Fruit fly (Drosophila melanogaster) whole organism, embryonic: ENCODE results near the gene CG7739.
A peak's percentile ranks its signal among the peaks of the same experiment; 100 is the strongest.

ENCODE experiments used
- Ada2b ChIP-seq: fragments of 200-800 bp; sonication (Bioruptor generic); IDR thresholded peaks from 2 replicates; pipeline ENCODE4 v1.3.6; 2022; ENCODE audit warnings: missing biosample characterization, missing genetic modification characterization
- Awh ChIP-seq: fragments of 200-800 bp; sonication (Bioruptor generic); IDR thresholded peaks from 2 replicates; pipeline ENCODE4, ENCODE4 v1.3.6; 2022; ENCODE audit warnings: missing biosample characterization, missing genetic modification characterization
- Blimp-1 ChIP-seq: fragments of 200-800 bp; sonication (Bioruptor generic); optimal IDR thresholded peaks from 3 replicates; lab custom pipeline; 2018; ENCODE audit warnings: missing biosample characterization, missing genetic modification characterization, mild to moderate bottlenecking, moderate library complexity, missing genetic modification reagents
- Bteb2 ChIP-seq: fragments of 200-800 bp; sonication (Bioruptor generic); optimal IDR thresholded peaks from 2 replicates; lab custom pipeline; 2016; ENCODE audit warnings: missing biosample characterization, missing genetic modification characterization
- CG10274 ChIP-seq: fragments of 200-800 bp; sonication (Bioruptor generic); optimal IDR thresholded peaks from 3 replicates; lab custom pipeline; 2017; ENCODE audit warnings: missing biosample characterization, mild to moderate bottlenecking, missing genetic modification characterization
- CG11247 ChIP-seq: fragments of 200-800 bp; sonication (Bioruptor generic); IDR thresholded peaks from 2 replicates; pipeline ENCODE4 v1.3.6; 2022; ENCODE audit warnings: missing biosample characterization, missing genetic modification characterization
- CG11504 ChIP-seq: fragments of 200-800 bp; sonication (Bioruptor generic); optimal IDR thresholded peaks from 3 replicates; lab custom pipeline; 2019; ENCODE audit warnings: missing biosample characterization, mild to moderate bottlenecking, missing genetic modification characterization, moderate library complexity
- CG12155 ChIP-seq: fragments of 200-800 bp; sonication (Bioruptor generic); optimal IDR thresholded peaks from 3 replicates; lab custom pipeline; 2016; ENCODE audit warnings: missing biosample characterization, missing genetic modification characterization
- CG12942 ChIP-seq: fragments of 200-800 bp; sonication (Bioruptor generic); optimal IDR thresholded peaks from 3 replicates; lab custom pipeline; 2016; ENCODE audit warnings: missing biosample characterization, missing genetic modification characterization
- CG15269 ChIP-seq: fragments of 200-800 bp; sonication (Bioruptor generic); optimal IDR thresholded peaks from 2 replicates; lab custom pipeline; 2018; ENCODE audit warnings: missing biosample characterization, mild to moderate bottlenecking, missing genetic modification characterization, moderate library complexity
- CG17612 ChIP-seq: fragments of 200-800 bp; sonication (Bioruptor generic); IDR thresholded peaks from 2 replicates; pipeline ENCODE4 v1.3.6; 2022; ENCODE audit warnings: missing biosample characterization, missing genetic modification characterization
- CG2199 ChIP-seq: fragments of 200-800 bp; sonication (Bioruptor generic); IDR thresholded peaks from 3 replicates; pipeline ENCODE4 v1.3.6; 2022; ENCODE audit warnings: missing biosample characterization, missing genetic modification characterization
- CG2712 ChIP-seq: fragments of 200-800 bp; optimal IDR thresholded peaks from 3 replicates; lab custom pipeline; 2019; ENCODE audit warnings: missing biosample characterization, mild to moderate bottlenecking, missing genetic modification characterization, moderate library complexity
- CG3281 ChIP-seq: fragments of 200-800 bp; sonication (Bioruptor generic); optimal IDR thresholded peaks from 3 replicates; lab custom pipeline; 2017; ENCODE audit warnings: missing biosample characterization, mild to moderate bottlenecking, missing genetic modification characterization
- CG3995 ChIP-seq: fragments of 200-800 bp; sonication (Bioruptor generic); optimal IDR thresholded peaks from 3 replicates; lab custom pipeline; 2016; ENCODE audit warnings: missing biosample characterization, missing genetic modification characterization
- CG4404 ChIP-seq: fragments of 200-800 bp; sonication (Bioruptor generic); IDR thresholded peaks from 2 replicates; pipeline ENCODE4 v1.3.6; 2022; ENCODE audit warnings: missing biosample characterization, missing genetic modification characterization
- CG4707 ChIP-seq: fragments of 200-800 bp; sonication (Bioruptor generic); optimal IDR thresholded peaks from 2 replicates; lab custom pipeline; 2018; ENCODE audit warnings: missing biosample characterization, mild to moderate bottlenecking, missing genetic modification characterization, moderate library complexity
- CG6765 ChIP-seq: fragments of 200-800 bp; sonication (Bioruptor generic); optimal IDR thresholded peaks from 3 replicates; lab custom pipeline; 2017; ENCODE audit warnings: missing biosample characterization, mild to moderate bottlenecking, missing genetic modification characterization
- CG7372 ChIP-seq: fragments of 200-800 bp; sonication (Bioruptor generic); IDR thresholded peaks from 2 replicates; pipeline ENCODE4 v1.3.6; 2022; ENCODE audit warnings: missing biosample characterization, missing genetic modification characterization
- CG7987 ChIP-seq: fragments of 200-800 bp; sonication (Bioruptor generic); optimal IDR thresholded peaks from 2 replicates; lab custom pipeline; 2018; ENCODE audit warnings: missing biosample characterization, mild to moderate bottlenecking, missing genetic modification characterization, moderate library complexity
- CG8765 ChIP-seq: fragments of 200-800 bp; sonication (Bioruptor generic); IDR thresholded peaks from 2 replicates; pipeline ENCODE4 v1.3.6; 2022; ENCODE audit warnings: missing biosample characterization, missing genetic modification characterization
- CG9817 ChIP-seq: fragments of 200-800 bp; sonication (Bioruptor generic); optimal IDR thresholded peaks from 2 replicates; lab custom pipeline; 2018; ENCODE audit warnings: missing biosample characterization, mild to moderate bottlenecking, missing genetic modification characterization, moderate library complexity
- Camta ChIP-seq: fragments of 200-800 bp; sonication (Bioruptor generic); optimal IDR thresholded peaks from 2 replicates; lab custom pipeline; 2016; ENCODE audit warnings: missing biosample characterization, missing genetic modification characterization
- Ets65A ChIP-seq: fragments of 200-800 bp; sonication (Bioruptor generic); peaks from one replicate; lab custom pipeline; 2016; ENCODE audit warnings: missing biosample characterization, missing genetic modification characterization
- GATAe ChIP-seq: fragments of 200-800 bp; sonication (Bioruptor generic); conservative IDR thresholded peaks from 2 replicates; pipeline ENCODE4 v1.3.6; 2022; ENCODE audit warnings: missing biosample characterization, missing genetic modification characterization
- Gug ChIP-seq: fragments of 200-800 bp; sonication (Bioruptor generic); IDR thresholded peaks from 4 replicates; pipeline ENCODE4 v1.3.6; 2022; ENCODE audit warnings: missing biosample characterization, missing genetic modification characterization
- HLHmδ ChIP-seq: fragments of 200-800 bp; sonication (Bioruptor generic); optimal IDR thresholded peaks from 2 replicates; lab custom pipeline; 2018; ENCODE audit warnings: missing biosample characterization, mild to moderate bottlenecking, missing genetic modification characterization, moderate library complexity
- Hr78 ChIP-seq, 2 experiments: fragments of 200-800 bp in 1 of 2; fragments of >200 bp in 1 of 2; sonication (Bioruptor generic) in 1 of 2; optimal IDR thresholded peaks; 2 replicates each; lab custom pipeline; 2017 to 2019; ENCODE audit warnings: missing biosample characterization in 2 of 2, missing genetic modification characterization in 2 of 2, mild to moderate bottlenecking in 1 of 2, moderate library complexity in 1 of 2
- MBD-R2 ChIP-seq: fragments of 200-800 bp; sonication (Bioruptor generic); IDR thresholded peaks from 2 replicates; pipeline ENCODE4 v1.3.6; 2022; ENCODE audit warnings: missing biosample characterization, missing genetic modification characterization
- NFAT ChIP-seq: fragments of 200-800 bp; sonication (Bioruptor generic); IDR thresholded peaks from 2 replicates; pipeline ENCODE4 v1.3.6; 2022; ENCODE audit warnings: missing biosample characterization, missing genetic modification characterization
- Xbp1 ChIP-seq: fragments of 200-800 bp; sonication (Bioruptor generic); optimal IDR thresholded peaks from 3 replicates; lab custom pipeline; 2016; ENCODE audit warnings: missing biosample characterization, mild to moderate bottlenecking, missing genetic modification characterization
- bsh ChIP-seq, 2 experiments: fragments of 200-800 bp; sonication (Bioruptor generic); optimal IDR thresholded peaks; 2 replicates each; lab custom pipeline; 2017 to 2018; ENCODE audit warnings: mild to moderate bottlenecking in 2 of 2, missing biosample characterization in 2 of 2, missing genetic modification characterization in 2 of 2, moderate library complexity in 1 of 2
- chn ChIP-seq: fragments of 200-800 bp; sonication (Bioruptor generic); optimal IDR thresholded peaks from 2 replicates; lab custom pipeline; 2016; ENCODE audit warnings: missing biosample characterization, missing genetic modification characterization
- ci ChIP-seq: fragments of 200-800 bp; sonication (Bioruptor generic); IDR thresholded peaks from 3 replicates; pipeline ENCODE4 v1.3.6; 2022; ENCODE audit warnings: missing biosample characterization, missing genetic modification characterization
- dm ChIP-seq: fragments of 200-800 bp; sonication (Bioruptor generic); optimal IDR thresholded peaks from 3 replicates; lab custom pipeline; 2016; ENCODE audit warnings: missing biosample characterization, missing genetic modification characterization
- esg ChIP-seq: fragments of 200-800 bp; sonication (Bioruptor generic); conservative IDR thresholded peaks from 2 replicates; pipeline ENCODE4 v1.3.6; 2022; ENCODE audit warnings: missing biosample characterization, missing genetic modification characterization
- eve ChIP-seq, 2 experiments: fragments of >200 bp; optimal IDR thresholded peaks; 2 replicates each; lab custom pipeline; 2017; ENCODE audit warnings: missing biosample characterization in 2 of 2, missing genetic modification characterization in 2 of 2
- klu ChIP-seq: fragments of 200-800 bp; sonication (Bioruptor generic); IDR thresholded peaks from 2 replicates; pipeline ENCODE4 v1.3.6; 2022; ENCODE audit warnings: missing biosample characterization, missing genetic modification characterization
- lab ChIP-seq: fragments of 200-800 bp; sonication (Bioruptor generic); optimal IDR thresholded peaks from 3 replicates; lab custom pipeline; 2017; ENCODE audit warnings: missing biosample characterization, missing genetic modification characterization, mild to moderate bottlenecking, moderate library complexity, missing genetic modification reagents
- p53 ChIP-seq: fragments of 200-800 bp; sonication (Bioruptor generic); optimal IDR thresholded peaks from 2 replicates; lab custom pipeline; 2016; ENCODE audit warnings: missing biosample characterization, missing genetic modification characterization
- sens-2 ChIP-seq: fragments of 200-800 bp; sonication (Bioruptor generic); IDR thresholded peaks from 2 replicates; pipeline ENCODE4 v1.3.6; 2022; ENCODE audit warnings: missing biosample characterization, missing genetic modification characterization
- sim ChIP-seq: fragments of 200-800 bp; sonication (Bioruptor generic); IDR thresholded peaks from 2 replicates; pipeline ENCODE4 v1.3.6; 2022; ENCODE audit warnings: missing biosample characterization, missing genetic modification characterization
- slp2 ChIP-seq: fragments of 200-800 bp; sonication (Bioruptor generic); optimal IDR thresholded peaks from 2 replicates; lab custom pipeline; 2016; ENCODE audit warnings: missing biosample characterization, missing genetic modification characterization
- so ChIP-seq: fragments of 200-800 bp; sonication (Bioruptor generic); IDR thresholded peaks from 3 replicates; pipeline ENCODE4 v1.3.6; 2022; ENCODE audit warnings: missing biosample characterization, missing genetic modification characterization
- sob ChIP-seq: fragments of 200-800 bp; sonication (Bioruptor generic); IDR thresholded peaks from 2 replicates; pipeline ENCODE4 v1.3.6; 2022; ENCODE audit warnings: missing biosample characterization, missing genetic modification characterization
- tio ChIP-seq: fragments of 200-800 bp; sonication (Bioruptor generic); optimal IDR thresholded peaks from 2 replicates; lab custom pipeline; 2017; ENCODE audit warnings: missing biosample characterization, missing genetic modification characterization, inconsistent platforms
- tx ChIP-seq: fragments of 200-800 bp; sonication (Bioruptor generic); optimal IDR thresholded peaks from 2 replicates; lab custom pipeline; 2016; ENCODE audit warnings: missing biosample characterization, missing genetic modification characterization
- wor ChIP-seq: fragments of 200-800 bp; sonication (Bioruptor generic); IDR thresholded peaks from 2 replicates; pipeline ENCODE4 v1.3.6; 2022; ENCODE audit warnings: missing biosample characterization, missing genetic modification characterization
- zen ChIP-seq: fragments of 200-800 bp; sonication (Bioruptor generic); optimal IDR thresholded peaks from 3 replicates; lab custom pipeline; 2018; ENCODE audit warnings: missing biosample characterization, mild to moderate bottlenecking, missing genetic modification characterization, moderate library complexity

CG7739 gene

DNA sequence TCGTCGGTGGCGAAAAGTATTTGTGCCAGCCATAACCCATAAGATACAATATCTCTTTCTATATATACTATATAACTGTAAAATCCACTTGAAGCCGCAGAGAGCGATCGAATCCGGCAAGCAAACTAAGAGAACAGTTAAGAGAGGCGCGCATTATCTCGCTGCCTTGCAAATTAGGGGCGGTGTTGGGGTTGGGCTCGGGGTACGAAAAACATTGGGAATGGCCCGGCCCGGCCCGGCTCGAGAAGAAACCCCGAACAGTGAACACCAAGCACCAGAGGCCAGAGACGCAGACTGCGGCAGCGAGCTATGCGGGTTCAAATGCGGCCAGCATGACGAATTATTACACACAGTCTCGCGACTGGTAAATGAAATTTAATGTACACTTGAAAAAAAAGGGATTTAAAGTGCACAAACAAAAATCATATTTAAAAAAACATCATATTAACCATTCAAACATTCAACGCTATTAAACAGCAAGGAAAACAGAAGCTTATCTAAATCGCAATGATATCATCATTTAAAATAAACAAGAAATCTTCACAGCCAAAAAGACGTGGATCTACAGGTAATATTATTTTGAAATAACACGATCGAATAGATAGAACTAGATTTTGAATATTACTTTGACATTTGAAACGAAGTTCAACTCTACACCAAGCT, 30.4 kb downstream of the CG7739 start (continued):
- TF ChIP-seq eve (GFP tag; optimal IDR thresholded peaks at IDR 0.05; lab: Kevin White, UChicago) (no peak), CG10274 (GFP tag; lab: Kevin White, UChicago) (peak; percentile 6), klu (GFP tag; lab: Robert Waterston, UW) (peak; percentile 27; the same call in 1 of the 2 replicates), Camta (GFP tag; lab: Kevin White, UChicago) (no peak), CG17612 (no peak), CG12155 (GFP tag; lab: Kevin White, UChicago) (peak; percentile 4), esg (GFP tag; lab: Robert Waterston, UW) (peak; percentile 55), CG7987 (no peak), CG11504 (peak; percentile 76), sens-2 (GFP tag; lab: Robert Waterston, UW) (peak; percentile 52; the same call in 1 of the 2 replicates), MBD-R2 (GFP tag; lab: Robert Waterston, UW) (peak; percentile 16; the same call in 1 of the 2 replicates), Xbp1 (peak; percentile 3), CG12942 (GFP tag; lab: Kevin White, UChicago) (no peak), Ada2b (GFP tag; lab: Robert Waterston, UW) (peak; percentile 59), CG4707 (GFP tag; lab: Kevin White, UChicago) (no peak), ci (GFP tag; lab: Robert Waterston, UW) (peak; percentile 54; the same call in 2 of the 3 replicates), CG2712 (tag; lab: Kevin White, UChicago) (peak; percentile 61), Gug (peak; percentile 21; the same call in 1 of the 4 replicates), GATAe (GFP tag; lab: Robert Waterston, UW) (no peak), NFAT (no peak), tx (no peak), CG6765 (GFP tag; lab: Kevin White, UChicago) (no peak), Hr78 (GFP tag; optimal IDR thresholded peaks at IDR 0.05; lab: Kevin White, UChicago) (peak in 1 of 2 experiments; percentile 29), zen (tag; lab: Kevin White, UChicago) (no peak), CG15269 (no peak), tio (GFP tag; lab: Kevin White, UChicago) (peak; percentile 46), sim (GFP tag; lab: Robert Waterston, UW) (peak; percentile 29; the same call in 1 of the 2 replicates), CG3281 (GFP tag; lab: Kevin White, UChicago) (peak; percentile 11), sob (GFP tag; lab: Robert Waterston, UW) (0 out of 2 replicates have a peak, but pooled peaks have one; percentile 34), dm (GFP tag; lab: Kevin White, UChicago) (no peak), CG9817 (peak; percentile 20), CG7372 (GFP tag; lab: Robert Waterston, UW) (peak; percentile 23; the same call in 1 of the 2 replicates), wor (GFP tag; lab: Robert Waterston, UW) (peak; percentile 32; the same call in 1 of the 2 replicates), Awh (GFP tag; lab: Robert Waterston, UW) (0 out of 2 replicates have a peak, but pooled peaks have one; percentile 41), lab (GFP tag; lab: Kevin White, UChicago) (peak; percentile 39), Bteb2 (no peak), chn (GFP tag; lab: Kevin White, UChicago) (no peak), CG8765 (peak; percentile 35; the same call in 1 of the 2 replicates), CG3995 (GFP tag; lab: Kevin White, UChicago) (no peak), Ets65A (no peak), p53 (no peak), CG4404 (GFP tag; lab: Robert Waterston, UW) (peak; percentile 24; the same call in 1 of the 2 replicates), CG2199 (GFP tag; lab: Robert Waterston, UW) (peak; percentile 91), so (GFP tag; lab: Robert Waterston, UW) (0 out of 3 replicates have a peak, but pooled peaks have one; percentile 25), HLHmδ (GFP tag; lab: Kevin White, UChicago) (no peak), slp2 (peak; percentile 15), CG11247 (GFP tag; lab: Robert Waterston, UW) (0 out of 2 replicates have a peak, but pooled peaks have one; percentile 18), Blimp-1 (GFP tag; lab: Kevin White, UChicago) (peak; percentile 34), bsh (GFP tag; optimal IDR thresholded peaks at IDR 0.05; lab: Kevin White, UChicago) (peak in 1 of 2 experiments; percentile 15)
